Fruit fly (Drosophila melanogaster) whole organism, pupa: ENCODE measurements around the gene topi.

Experiments
- CG10348 ChIP-seq: fragments of 200-800 bp; sonication (Bioruptor generic); IDR thresholded peaks from 2 replicates; pipeline ENCODE4 v1.3.6; 2022; ENCODE audit warnings: missing biosample characterization, missing genetic modification characterization
- CG12605 ChIP-seq: fragments of 200-800 bp; sonication (Bioruptor generic); IDR thresholded peaks from 2 replicates; pipeline ENCODE4 v1.3.6; 2022; ENCODE audit warnings: missing biosample characterization, missing genetic modification characterization
- CG13204 ChIP-seq: fragments of 200-800 bp; sonication (Bioruptor generic); optimal IDR thresholded peaks from 2 replicates; lab custom pipeline; 2018; ENCODE audit warnings: missing biosample characterization, mild to moderate bottlenecking, missing genetic modification characterization, moderate library complexity
- CG14655 ChIP-seq: fragments of 200-800 bp; sonication (Bioruptor generic); optimal IDR thresholded peaks from 3 replicates; lab custom pipeline; 2017; ENCODE audit warnings: mild to moderate bottlenecking, missing biosample characterization, missing genetic modification reagents, missing genetic modification characterization
- CG15710 ChIP-seq: fragments of 200-800 bp; sonication (Bioruptor generic); optimal IDR thresholded peaks from 2 replicates; lab custom pipeline; 2018; ENCODE audit warnings: missing biosample characterization, mild to moderate bottlenecking, missing genetic modification characterization, moderate library complexity
- CG17806 ChIP-seq: fragments of 200-800 bp; sonication (Bioruptor generic); optimal IDR thresholded peaks from 2 replicates; lab custom pipeline; 2018; ENCODE audit warnings: missing biosample characterization, mild to moderate bottlenecking, missing genetic modification characterization, moderate library complexity
- CG32121 ChIP-seq: fragments of 200-800 bp; sonication (Bioruptor generic); IDR thresholded peaks from 2 replicates; pipeline ENCODE4 v1.3.6; 2022; ENCODE audit warnings: missing biosample characterization, missing genetic modification characterization
- CG34367 ChIP-seq: fragments of 200-800 bp; sonication (Bioruptor generic); optimal IDR thresholded peaks from 2 replicates; lab custom pipeline; 2018; ENCODE audit warnings: missing biosample characterization, mild to moderate bottlenecking, missing genetic modification characterization
- CG4496 ChIP-seq: fragments of 200-800 bp; sonication (Bioruptor generic); IDR thresholded peaks from 3 replicates; pipeline ENCODE4 v1.3.6; 2022; ENCODE audit warnings: missing biosample characterization, missing genetic modification characterization
- CG8159 ChIP-seq: fragments of 200-800 bp; sonication (Bioruptor generic); optimal IDR thresholded peaks from 3 replicates; lab custom pipeline; 2018; ENCODE audit warnings: missing biosample characterization, mild to moderate bottlenecking, missing genetic modification characterization, moderate library complexity
- CG8301 ChIP-seq: fragments of 200-800 bp; sonication (Bioruptor generic); optimal IDR thresholded peaks from 2 replicates; lab custom pipeline; 2018; ENCODE audit warnings: missing biosample characterization, mild to moderate bottlenecking, missing genetic modification characterization
- CG9948 ChIP-seq: fragments of 200-800 bp; sonication (Bioruptor generic); optimal IDR thresholded peaks from 2 replicates; lab custom pipeline; 2018; ENCODE audit warnings: missing biosample characterization, mild to moderate bottlenecking, missing genetic modification characterization, moderate library complexity
- D1 ChIP-seq: fragments of 200-800 bp; sonication (Bioruptor generic); optimal IDR thresholded peaks from 2 replicates; lab custom pipeline; 2018; ENCODE audit warnings: missing biosample characterization, mild to moderate bottlenecking, missing genetic modification characterization, moderate library complexity
- EcR ChIP-seq: fragments of 200-800 bp; sonication (Bioruptor generic); optimal IDR thresholded peaks from 3 replicates; lab custom pipeline; 2019; ENCODE audit warnings: missing biosample characterization, missing genetic modification characterization, mild to moderate bottlenecking, moderate library complexity, missing genetic modification reagents
- Ets98B ChIP-seq: fragments of 200-800 bp; sonication (Bioruptor generic); IDR thresholded peaks from 2 replicates; pipeline ENCODE4 v1.3.6; 2022; ENCODE audit warnings: missing biosample characterization, missing genetic modification characterization
- Pif1A ChIP-seq: fragments of 200-800 bp; sonication (Bioruptor generic); optimal IDR thresholded peaks from 3 replicates; lab custom pipeline; 2016; ENCODE audit warnings: missing biosample characterization, missing genetic modification characterization
- Pif1B ChIP-seq: fragments of 200-800 bp; sonication (Bioruptor generic); optimal IDR thresholded peaks from 3 replicates; lab custom pipeline; 2016; ENCODE audit warnings: missing biosample characterization, missing genetic modification characterization
- Snoo ChIP-seq: fragments of 200-800 bp; sonication (Bioruptor generic); optimal IDR thresholded peaks from 3 replicates; lab custom pipeline; 2017; ENCODE audit warnings: missing biosample characterization, mild to moderate bottlenecking, missing genetic modification characterization, inconsistent platforms
- fd96Ca ChIP-seq: fragments of 200-800 bp; sonication (Bioruptor generic); IDR thresholded peaks from 3 replicates; pipeline ENCODE4 v1.3.6; 2022; ENCODE audit warnings: missing biosample characterization, missing genetic modification characterization
- gl ChIP-seq: fragments of 200-800 bp; sonication (Bioruptor generic); optimal IDR thresholded peaks from 2 replicates; lab custom pipeline; 2018; ENCODE audit warnings: missing biosample characterization, mild to moderate bottlenecking, missing genetic modification characterization
- rn ChIP-seq: fragments of 200-800 bp; sonication (Bioruptor generic); IDR thresholded peaks from 2 replicates; pipeline ENCODE4 v1.3.6; 2022; ENCODE audit warnings: missing biosample characterization, missing genetic modification characterization

topi gene

dm6 chr3R:9779764-9780163 lies 4.8 kb downstream of the topi start, which contains the start of gene CG12947:
Gene CG12947 (plus strand): TSS chr3R:9780064.
- TF ChIP-seq CG4496 (GFP tag; lab: Robert Waterston, UW) (peak; percentile 21; the same call in 1 of the 3 replicates), Snoo (no peak), CG9948 (no peak), CG15710 (tag; lab: Kevin White, UChicago) (no peak), EcR (GFP tag; lab: Kevin White, UChicago) (peak; percentile 30), CG32121 (GFP tag; lab: Robert Waterston, UW) (0 out of 2 replicates have a peak, but pooled peaks have one; percentile 12)

dm6 chr3R:9783240-9783917 lies 8.5 kb downstream of the topi start:
- TF ChIP-seq CG14655 (GFP tag; lab: Kevin White, UChicago), result no peak
- no peak for TF ChIP-seq CG15710 (tag; lab: Kevin White, UChicago)
- TF ChIP-seq CG13204 (GFP tag; lab: Kevin White, UChicago), result no peak
- no peak for TF ChIP-seq Ets98B (GFP tag; lab: Robert Waterston, UW)
- no peak for TF ChIP-seq Pif1B
- TF ChIP-seq CG4496 (GFP tag; lab: Robert Waterston, UW), result 0 out of 3 replicates have a peak, but pooled peaks have one; percentile 21
- TF ChIP-seq CG9948, result peak; percentile 3
- no peak for TF ChIP-seq CG34367
- no peak for TF ChIP-seq CG32121 (GFP tag; lab: Robert Waterston, UW)
- no peak for TF ChIP-seq rn (GFP tag; lab: Robert Waterston, UW)
- no peak for TF ChIP-seq CG12605 (GFP tag; lab: Robert Waterston, UW)
- TF ChIP-seq Pif1A, result no peak
- TF ChIP-seq Snoo, result no peak
- TF ChIP-seq EcR (GFP tag; lab: Kevin White, UChicago), result peak; percentile 8
- TF ChIP-seq CG17806 (tag; lab: Kevin White, UChicago), result no peak
- no peak for TF ChIP-seq CG10348 (GFP tag; lab: Robert Waterston, UW)
- TF ChIP-seq D1 (tag; lab: Kevin White, UChicago), result no peak
- TF ChIP-seq gl (tag; lab: Kevin White, UChicago), result no peak
- TF ChIP-seq CG8159, result peak; percentile 21
- TF ChIP-seq fd96Ca (GFP tag; lab: Robert Waterston, UW), result no peak
- no peak for TF ChIP-seq CG8301 (tag; lab: Kevin White, UChicago)
- TF ChIP-seq, all 21 proteins: peak for 4

DNA sequence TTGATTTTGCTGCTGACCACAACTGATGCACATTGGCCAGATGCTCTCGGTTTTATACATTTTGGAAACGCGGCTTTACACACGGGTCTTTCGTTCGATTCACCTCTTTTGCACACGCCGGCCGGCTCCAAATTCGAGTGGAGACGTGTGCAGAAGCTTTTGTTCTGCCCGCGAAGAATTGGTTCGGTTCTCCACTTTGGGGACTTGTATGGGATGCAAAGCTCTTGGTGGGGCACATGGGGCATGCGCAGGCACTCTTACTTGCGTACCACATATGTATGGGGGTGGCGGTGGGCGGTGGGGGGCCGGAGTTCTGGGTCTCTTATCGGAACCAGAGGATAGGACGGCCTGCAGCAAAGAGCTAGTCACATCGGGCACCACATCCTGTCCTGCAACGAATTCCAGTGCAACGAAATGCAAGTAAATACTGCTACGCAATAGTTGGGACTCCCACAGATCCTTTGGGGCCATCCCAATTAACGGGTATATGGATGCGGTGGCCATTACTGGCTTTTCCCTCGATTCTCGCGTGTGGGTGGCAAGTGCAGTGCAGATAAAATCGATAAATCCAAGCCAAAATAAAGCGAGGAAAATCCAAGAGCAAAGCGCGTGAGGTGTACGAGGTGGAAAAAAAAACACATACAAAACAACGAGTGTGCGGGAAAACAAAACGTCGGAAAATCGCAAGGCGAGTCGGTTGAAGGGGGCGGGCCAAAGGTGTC lies 9.6 kb downstream of the topi start, which contains the start of the genes MtnA and CG8500:
Gene MtnA, minus strand, starts transcription at position 30 of the 722 bp plus-strand sequence.
Gene CG8500, plus strand, starts transcription at position 313 of the 722 bp plus-strand sequence.
- TF ChIP-seq CG13204 (GFP tag; lab: Kevin White, UChicago), result no peak
- TF ChIP-seq Ets98B (GFP tag; lab: Robert Waterston, UW), result peak; percentile 11; the same call in 1 of the 2 replicates
- TF ChIP-seq CG4496 (GFP tag; lab: Robert Waterston, UW), result peak; percentile 64; the same call in 2 of the 3 replicates

DNA sequence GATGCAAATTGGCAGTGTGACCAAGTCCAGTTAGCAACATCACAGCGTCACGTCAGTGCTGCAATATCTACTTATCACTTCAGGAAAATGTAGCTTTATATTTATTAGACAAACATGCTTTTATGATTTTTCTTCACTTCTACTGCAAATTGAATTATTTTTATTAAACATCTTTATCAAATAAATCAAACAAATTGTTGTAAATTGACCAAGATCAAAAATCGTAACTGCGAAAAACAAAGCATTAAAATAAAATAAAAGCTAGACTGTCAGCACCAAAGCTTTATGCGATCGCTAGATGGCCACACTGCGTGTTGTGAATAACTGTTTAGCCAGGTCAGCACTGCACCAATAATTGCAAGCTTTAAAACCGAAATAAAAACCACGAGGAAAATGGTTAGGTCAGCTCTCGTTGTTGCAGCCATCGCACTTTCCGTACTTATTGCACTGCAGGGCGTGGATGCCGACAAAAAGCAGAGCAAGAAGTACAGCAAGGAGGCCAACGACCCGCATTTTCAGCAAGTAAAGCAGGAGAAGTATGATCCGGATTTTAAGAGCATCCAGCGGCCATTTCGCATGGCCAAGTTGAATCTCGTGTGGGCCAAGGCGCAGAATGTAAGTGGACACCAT lies 16.4 kb downstream of the topi start, which contains the start of the genes CG12945 and CG8507:
Gene CG12945, minus strand, starts transcription at position 45 of the 630 bp plus-strand sequence.
Gene CG8507, plus strand, starts transcription at position 307 of the 630 bp plus-strand sequence.
- TF ChIP-seq CG8301 (tag; lab: Kevin White, UChicago) (peak; percentile 28), CG32121 (GFP tag; lab: Robert Waterston, UW) (no peak), CG12605 (GFP tag; lab: Robert Waterston, UW) (no peak), CG17806 (tag; lab: Kevin White, UChicago) (peak; percentile 11), CG13204 (GFP tag; lab: Kevin White, UChicago) (no peak), fd96Ca (GFP tag; lab: Robert Waterston, UW) (no peak), CG9948 (peak; percentile 29), Snoo (peak; percentile 25), CG4496 (GFP tag; lab: Robert Waterston, UW) (no peak), CG14655 (GFP tag; lab: Kevin White, UChicago) (no peak), EcR (GFP tag; lab: Kevin White, UChicago) (peak; percentile 91), D1 (tag; lab: Kevin White, UChicago) (no peak), CG10348 (GFP tag; lab: Robert Waterston, UW) (no peak), gl (tag; lab: Kevin White, UChicago) (no peak), CG34367 (peak; percentile 6), CG15710 (tag; lab: Kevin White, UChicago) (peak; percentile 52), CG8159 (peak; percentile 61), Pif1B (no peak), Ets98B (GFP tag; lab: Robert Waterston, UW) (no peak), Pif1A (no peak), rn (GFP tag; lab: Robert Waterston, UW) (no peak)
- TF ChIP-seq, all 21 proteins: peak for 8

DNA sequence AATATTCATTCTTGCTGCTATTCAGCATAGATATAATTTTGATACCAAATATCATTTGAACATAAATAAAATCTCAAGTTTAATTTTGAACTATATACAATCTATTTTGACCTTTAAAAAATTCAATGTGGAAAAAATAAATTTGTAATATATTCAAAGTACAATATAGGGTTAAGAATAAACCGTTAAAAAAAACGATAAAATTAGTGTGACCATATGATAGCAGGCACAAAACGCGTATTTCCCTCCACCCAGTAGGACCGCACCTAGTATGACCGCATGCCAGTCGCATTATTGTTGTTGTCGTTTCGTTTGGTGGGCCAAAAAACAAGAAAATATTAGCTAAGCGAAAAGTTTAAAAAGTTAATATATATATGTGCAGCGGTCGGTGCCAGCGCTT lies 18.1 kb downstream of the topi start, which contains the start of gene CG8516:
Gene CG8516, plus strand, starts transcription at position 278 of the 400 bp plus-strand sequence.
- TF ChIP-seq CG10348 (GFP tag; lab: Robert Waterston, UW), result no peak
- no peak for TF ChIP-seq CG13204 (GFP tag; lab: Kevin White, UChicago)
- TF ChIP-seq CG4496 (GFP tag; lab: Robert Waterston, UW), result no peak
- no peak for TF ChIP-seq D1 (tag; lab: Kevin White, UChicago)
- TF ChIP-seq Pif1A, result no peak
- TF ChIP-seq CG34367, result no peak
- TF ChIP-seq Pif1B, result no peak
- TF ChIP-seq CG9948, result no peak
- peak; percentile 34 for TF ChIP-seq CG17806 (tag; lab: Kevin White, UChicago)
- TF ChIP-seq CG32121 (GFP tag; lab: Robert Waterston, UW), result peak; percentile 53; the same call in 1 of the 2 replicates
- TF ChIP-seq CG15710 (tag; lab: Kevin White, UChicago), result peak; percentile 16
- TF ChIP-seq CG8159, result peak; percentile 35
- TF ChIP-seq rn (GFP tag; lab: Robert Waterston, UW), result no peak
- TF ChIP-seq CG14655 (GFP tag; lab: Kevin White, UChicago), result no peak
- no peak for TF ChIP-seq CG12605 (GFP tag; lab: Robert Waterston, UW)
- peak; percentile 25 for TF ChIP-seq CG8301 (tag; lab: Kevin White, UChicago)
- no peak for TF ChIP-seq fd96Ca (GFP tag; lab: Robert Waterston, UW)
- TF ChIP-seq Ets98B (GFP tag; lab: Robert Waterston, UW), result peak; percentile 20; the same call in 1 of the 2 replicates
- no peak for TF ChIP-seq gl (tag; lab: Kevin White, UChicago)
- TF ChIP-seq EcR (GFP tag; lab: Kevin White, UChicago), result peak; percentile 11
- no peak for TF ChIP-seq Snoo
